Worm (Caenorhabditis elegans): ENCODE measurements around the gene Y60A3A.24.

DNA sequence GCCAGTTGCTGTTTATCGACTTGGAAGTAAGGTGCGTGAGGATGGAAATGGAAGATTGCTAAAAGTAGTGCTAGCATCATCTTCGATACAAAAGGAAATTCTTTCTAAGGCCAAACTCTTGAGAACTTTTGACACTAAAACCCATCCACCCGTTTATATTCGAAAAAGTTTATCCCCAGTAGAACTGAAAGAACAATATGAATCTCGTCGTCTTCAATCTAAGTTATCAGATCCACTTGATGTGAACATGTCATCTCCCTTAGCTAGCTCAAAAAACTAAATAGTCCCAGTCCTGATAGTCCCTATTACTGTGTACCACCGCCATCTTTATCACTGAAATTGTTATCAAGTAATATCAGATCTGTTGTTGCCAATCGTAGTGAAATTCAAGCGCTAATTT lies 44.7 kb downstream of the Y60A3A.24 start:
- no peak for TF ChIP-seq tbx-2 (tag; optimal IDR thresholded peaks at IDR 0.05)
- TF ChIP-seq rnt-1 (tag; optimal IDR thresholded peaks at IDR 0.05): no peak
